Fruit fly (Drosophila melanogaster): ENCODE measurements around the gene sev.

dm6 chrX:11053456-11053855 is 32.6 kb downstream of the sev start, which contains the start of gene CG1552:
- TF ChIP-seq CG12299 (tag; optimal IDR thresholded peaks at IDR 0.05) (no peak), CG4328 (GFP tag; optimal IDR thresholded peaks at IDR 0.05) (no peak), CG30431 (GFP tag; optimal IDR thresholded peaks at IDR 0.05) (no peak), CG17912 (GFP tag; optimal IDR thresholded peaks at IDR 0.05) (no peak), CkIIα-i1 (GFP tag; IDR thresholded peaks at IDR 0.05) (no peak), MTF-1 (GFP tag; optimal IDR thresholded peaks at IDR 0.05; ENCODE audit: borderline replicate concordance) (no peak), wor (GFP tag; IDR thresholded peaks at IDR 0.05) (no peak), CG14014 (GFP tag; IDR thresholded peaks at IDR 0.05) (no peak), CG15011 (GFP tag; optimal IDR thresholded peaks at IDR 0.05) (no peak), Hr78 (GFP tag; optimal IDR thresholded peaks at IDR 0.05) (no peak), her (GFP tag; optimal IDR thresholded peaks at IDR 0.05) (no peak), HLH4C (GFP tag; IDR thresholded peaks at IDR 0.05; ENCODE audit: partially characterized antibody) (no peak), unpg (GFP tag; optimal IDR thresholded peaks at IDR 0.05) (no peak), Dfd (GFP tag; optimal IDR thresholded peaks at IDR 0.05) (no peak)
